Fruit fly (Drosophila melanogaster) whole organism, embryonic: ENCODE data around the gene pit.

Source experiments
- Adf1 ChIP-seq: fragments of 200-800 bp; sonication (Bioruptor generic); IDR thresholded peaks from 2 replicates; pipeline ENCODE4 v1.3.6; 2022; ENCODE audit warnings: missing biosample characterization, missing genetic modification characterization
- Antp ChIP-seq: fragments of 200-800 bp; sonication (Bioruptor generic); optimal IDR thresholded peaks from 3 replicates; lab custom pipeline; 2016; ENCODE audit warnings: missing biosample characterization, missing genetic modification characterization
- CG10959 ChIP-seq: fragments of 200-800 bp; sonication (Bioruptor generic); IDR thresholded peaks from 2 replicates; pipeline ENCODE4 v1.3.6; 2022; ENCODE audit warnings: missing biosample characterization, missing genetic modification characterization
- CG11093 ChIP-seq: fragments of 200-800 bp; sonication (Bioruptor generic); IDR thresholded peaks from 3 replicates; pipeline ENCODE4 v1.3.6; 2022; ENCODE audit warnings: missing biosample characterization, missing genetic modification characterization
- CG12391 ChIP-seq: fragments of 200-800 bp; sonication (Bioruptor generic); optimal IDR thresholded peaks from 3 replicates; lab custom pipeline; 2018; ENCODE audit warnings: missing biosample characterization, mild to moderate bottlenecking, missing genetic modification characterization, moderate library complexity
- CG13424 ChIP-seq: fragments of 200-800 bp; sonication (Bioruptor generic); optimal IDR thresholded peaks from 2 replicates; lab custom pipeline; 2019; ENCODE audit warnings: missing biosample characterization, mild to moderate bottlenecking, missing genetic modification characterization, moderate library complexity
- CG13894 ChIP-seq: fragments of 200-800 bp; sonication (Bioruptor generic); optimal IDR thresholded peaks from 3 replicates; lab custom pipeline; 2018; ENCODE audit warnings: missing biosample characterization, mild to moderate bottlenecking, missing genetic modification characterization, moderate library complexity
- CG14441 ChIP-seq: fragments of 200-800 bp; sonication (Bioruptor generic); IDR thresholded peaks from 2 replicates; pipeline ENCODE4 v1.3.6; 2022; ENCODE audit warnings: missing biosample characterization, missing genetic modification characterization
- CG14667 ChIP-seq: fragments of 200-800 bp; sonication (Bioruptor generic); IDR thresholded peaks from 2 replicates; pipeline ENCODE4 v1.3.6; 2022; ENCODE audit warnings: missing biosample characterization, missing genetic modification characterization
- CG16815 ChIP-seq: fragments of 200-800 bp; sonication (Bioruptor generic); optimal IDR thresholded peaks from 3 replicates; lab custom pipeline; 2017; ENCODE audit warnings: missing biosample characterization, mild to moderate bottlenecking, missing genetic modification characterization
- CG17802 ChIP-seq: fragments of 200-800 bp; sonication (Bioruptor generic); optimal IDR thresholded peaks from 2 replicates; lab custom pipeline; 2018; ENCODE audit warnings: missing biosample characterization, mild to moderate bottlenecking, missing genetic modification characterization, moderate library complexity
- CG18011 ChIP-seq: fragments of 200-800 bp; sonication (Bioruptor generic); optimal IDR thresholded peaks from 2 replicates; lab custom pipeline; 2017; ENCODE audit warnings: missing biosample characterization, missing genetic modification characterization, mild to moderate bottlenecking, moderate library complexity, missing genotype
- CG1832 ChIP-seq: fragments of 200-800 bp; sonication (Bioruptor generic); optimal IDR thresholded peaks from 2 replicates; lab custom pipeline; 2017; ENCODE audit warnings: missing biosample characterization, mild to moderate bottlenecking, missing genetic modification characterization, inconsistent platforms
- CG18476 ChIP-seq: fragments of 200-800 bp; sonication (Bioruptor generic); optimal IDR thresholded peaks from 2 replicates; lab custom pipeline; 2016; ENCODE audit warnings: missing biosample characterization, mild to moderate bottlenecking, missing genetic modification characterization
- CG2120 ChIP-seq: fragments of 200-800 bp; sonication (Bioruptor generic); optimal IDR thresholded peaks from 3 replicates; lab custom pipeline; 2016; ENCODE audit warnings: missing biosample characterization, missing genetic modification characterization
- CG3163 ChIP-seq: fragments of 200-800 bp; sonication (Bioruptor generic); optimal IDR thresholded peaks from 3 replicates; lab custom pipeline; 2016; ENCODE audit warnings: missing biosample characterization, missing genetic modification characterization
- CG32532 ChIP-seq: fragments of 200-800 bp; sonication (Bioruptor generic); IDR thresholded peaks from 2 replicates; pipeline ENCODE4 v1.3.6; 2022; ENCODE audit warnings: missing biosample characterization, missing genetic modification characterization
- CG3407 ChIP-seq: fragments of 200-800 bp; sonication (Bioruptor generic); optimal IDR thresholded peaks from 2 replicates; lab custom pipeline; 2018; ENCODE audit warnings: missing biosample characterization, mild to moderate bottlenecking, missing genetic modification characterization
- CG43689 ChIP-seq: fragments of 200-800 bp; sonication (Bioruptor generic); IDR thresholded peaks from 2 replicates; pipeline ENCODE4 v1.3.6; 2022; ENCODE audit warnings: missing biosample characterization, missing genetic modification characterization
- CG7786 ChIP-seq: fragments of 200-800 bp; sonication (Bioruptor generic); optimal IDR thresholded peaks from 2 replicates; lab custom pipeline; 2016; ENCODE audit warnings: missing biosample characterization, missing genetic modification characterization
- CG7963 ChIP-seq: fragments of 200-800 bp; sonication (Bioruptor generic); IDR thresholded peaks from 3 replicates; pipeline ENCODE4 v1.3.6; 2022; ENCODE audit warnings: missing biosample characterization, missing genetic modification characterization; ENCODE audit not compliant: partially characterized antibody
- CG8944 ChIP-seq: fragments of 200-800 bp; sonication (Bioruptor generic); optimal IDR thresholded peaks from 3 replicates; lab custom pipeline; 2016; ENCODE audit warnings: missing biosample characterization, missing genetic modification characterization
- CkIIα-i1 ChIP-seq: fragments of 200-800 bp; sonication (Bioruptor generic); IDR thresholded peaks from 2 replicates; pipeline ENCODE4 v1.3.6; 2022; ENCODE audit warnings: missing biosample characterization, missing genetic modification characterization
- Dref ChIP-seq: fragments of 200-800 bp; sonication (Bioruptor generic); IDR thresholded peaks from 2 replicates; pipeline ENCODE4 v1.3.6; 2022; ENCODE audit warnings: missing biosample characterization, missing genetic modification characterization
- ERR ChIP-seq: fragments of 200-800 bp; sonication (Bioruptor generic); optimal IDR thresholded peaks from 2 replicates; lab custom pipeline; 2016; ENCODE audit warnings: missing biosample characterization, missing genetic modification characterization
- GATAe ChIP-seq: fragments of 200-800 bp; sonication (Bioruptor generic); conservative IDR thresholded peaks from 2 replicates; pipeline ENCODE4 v1.3.6; 2022; ENCODE audit warnings: missing biosample characterization, missing genetic modification characterization
- H15 ChIP-seq: fragments of 200-800 bp; sonication (Bioruptor generic); IDR thresholded peaks from 3 replicates; pipeline ENCODE4 v1.3.6; 2022; ENCODE audit warnings: missing biosample characterization, missing genetic modification characterization
- Hand ChIP-seq: fragments of 200-800 bp; sonication (Bioruptor generic); optimal IDR thresholded peaks from 2 replicates; lab custom pipeline; 2017; ENCODE audit warnings: mild to moderate bottlenecking, missing biosample characterization, missing genetic modification reagents, missing genetic modification characterization
- Hmx ChIP-seq: fragments of 200-800 bp; sonication (Bioruptor generic); optimal IDR thresholded peaks from 2 replicates; lab custom pipeline; 2016; ENCODE audit warnings: missing biosample characterization, missing genetic modification characterization
- Lim3 ChIP-seq: fragments of 200-800 bp; sonication (Bioruptor generic); IDR thresholded peaks from 2 replicates; pipeline ENCODE4 v1.3.6; 2022; ENCODE audit warnings: missing biosample characterization, missing genetic modification characterization
- MBD-R2 ChIP-seq: fragments of 200-800 bp; sonication (Bioruptor generic); IDR thresholded peaks from 2 replicates; pipeline ENCODE4 v1.3.6; 2022; ENCODE audit warnings: missing biosample characterization, missing genetic modification characterization
- MESR4 ChIP-seq: fragments of 200-800 bp; sonication (Bioruptor generic); optimal IDR thresholded peaks from 2 replicates; lab custom pipeline; 2018; ENCODE audit warnings: missing biosample characterization, mild to moderate bottlenecking, missing genetic modification characterization, moderate library complexity
- Sin3A ChIP-seq: fragments of >200 bp; optimal IDR thresholded peaks from 2 replicates; lab custom pipeline; 2018
- Tbp ChIP-seq: fragments of >200 bp; optimal IDR thresholded peaks from 2 replicates; lab custom pipeline; 2018; ENCODE audit warnings: missing biosample characterization, missing genetic modification characterization
- Xbp1 ChIP-seq: fragments of 200-800 bp; sonication (Bioruptor generic); optimal IDR thresholded peaks from 3 replicates; lab custom pipeline; 2016; ENCODE audit warnings: missing biosample characterization, mild to moderate bottlenecking, missing genetic modification characterization
- az2 ChIP-seq: fragments of 200-800 bp; sonication (Bioruptor generic); optimal IDR thresholded peaks from 3 replicates; lab custom pipeline; 2016; ENCODE audit warnings: missing biosample characterization, missing genetic modification characterization
- bab2 ChIP-seq: fragments of 200-800 bp; sonication (Bioruptor generic); optimal IDR thresholded peaks from 2 replicates; lab custom pipeline; 2016; ENCODE audit warnings: missing biosample characterization, missing genetic modification characterization
- dm ChIP-seq: fragments of 200-800 bp; sonication (Bioruptor generic); optimal IDR thresholded peaks from 3 replicates; lab custom pipeline; 2016; ENCODE audit warnings: missing biosample characterization, missing genetic modification characterization
- emc ChIP-seq: fragments of 200-800 bp; sonication (Bioruptor generic); optimal IDR thresholded peaks from 2 replicates; lab custom pipeline; 2016; ENCODE audit warnings: missing biosample characterization, missing genetic modification characterization
- ham ChIP-seq: fragments of 200-800 bp; sonication (Bioruptor generic); IDR thresholded peaks from 2 replicates; pipeline ENCODE4 v1.3.6; 2022; ENCODE audit warnings: missing biosample characterization, missing genetic modification characterization
- inv ChIP-seq: fragments of 200-800 bp; sonication (Bioruptor generic); IDR thresholded peaks from 2 replicates; pipeline ENCODE4 v1.3.6; 2022; ENCODE audit warnings: missing biosample characterization, missing genetic modification characterization; ENCODE audit not compliant: partially characterized antibody
- lov ChIP-seq, 2 experiments: fragments of 200-800 bp in 1 of 2; fragments of >200 bp in 1 of 2; sonication (Bioruptor generic) in 1 of 2; IDR thresholded peaks in 1 of 2; optimal IDR thresholded peaks in 1 of 2; 2 replicates in 1 of 2; 3 replicates in 1 of 2; pipeline versions ENCODE4 v1.3.6 to Lab custom; 2017 to 2022; ENCODE audit warnings: missing biosample characterization in 1 of 2, missing genetic modification characterization in 1 of 2
- mirr ChIP-seq: fragments of 200-800 bp; sonication (Bioruptor generic); optimal IDR thresholded peaks from 3 replicates; lab custom pipeline; 2018; ENCODE audit warnings: missing biosample characterization, mild to moderate bottlenecking, missing genetic modification characterization
- pan ChIP-seq, 4 experiments: fragments of >200 bp in 3 of 4; fragments of 200-800 bp in 1 of 4; sonication (Bioruptor generic) in 1 of 4; optimal IDR thresholded peaks in 3 of 4; IDR thresholded peaks in 1 of 4; 2 replicates each; pipeline versions ENCODE4 v1.3.6 to Lab custom; 2017 to 2022; ENCODE audit warnings: missing biosample characterization in 2 of 4, missing genetic modification characterization in 2 of 4, mixed read lengths in 1 of 4
- pita ChIP-seq: fragments of 200-800 bp; sonication (Bioruptor generic); optimal IDR thresholded peaks from 2 replicates; lab custom pipeline; 2017; ENCODE audit warnings: missing biosample characterization, mild to moderate bottlenecking, missing genetic modification characterization
- row ChIP-seq: fragments of 200-800 bp; sonication (Bioruptor generic); IDR thresholded peaks from 3 replicates; pipeline ENCODE4 v1.3.6; 2022; ENCODE audit warnings: missing biosample characterization, missing genetic modification characterization
- run ChIP-seq: fragments of 200-800 bp; sonication (Bioruptor generic); optimal IDR thresholded peaks from 3 replicates; lab custom pipeline; 2018; ENCODE audit warnings: missing biosample characterization, mild to moderate bottlenecking, missing genetic modification characterization
- sens ChIP-seq: fragments of 200-800 bp; sonication (Bioruptor generic); peaks from one replicate; lab custom pipeline; 2016; ENCODE audit warnings: missing biosample characterization, missing genetic modification characterization
- ssp ChIP-seq: fragments of 200-800 bp; sonication (Bioruptor generic); IDR thresholded peaks from 2 replicates; pipeline ENCODE4 v1.3.6; 2022; ENCODE audit warnings: missing biosample characterization, missing genetic modification characterization
- tup ChIP-seq: fragments of 200-800 bp; sonication (Bioruptor generic); optimal IDR thresholded peaks from 2 replicates; lab custom pipeline; 2016; ENCODE audit warnings: missing biosample characterization, mild to moderate bottlenecking, missing genetic modification characterization, moderate library complexity
- usp ChIP-seq: fragments of >200 bp; optimal IDR thresholded peaks from 2 replicates; lab custom pipeline; 2017; ENCODE audit warnings: missing biosample characterization, missing genetic modification characterization

pit gene

DNA sequence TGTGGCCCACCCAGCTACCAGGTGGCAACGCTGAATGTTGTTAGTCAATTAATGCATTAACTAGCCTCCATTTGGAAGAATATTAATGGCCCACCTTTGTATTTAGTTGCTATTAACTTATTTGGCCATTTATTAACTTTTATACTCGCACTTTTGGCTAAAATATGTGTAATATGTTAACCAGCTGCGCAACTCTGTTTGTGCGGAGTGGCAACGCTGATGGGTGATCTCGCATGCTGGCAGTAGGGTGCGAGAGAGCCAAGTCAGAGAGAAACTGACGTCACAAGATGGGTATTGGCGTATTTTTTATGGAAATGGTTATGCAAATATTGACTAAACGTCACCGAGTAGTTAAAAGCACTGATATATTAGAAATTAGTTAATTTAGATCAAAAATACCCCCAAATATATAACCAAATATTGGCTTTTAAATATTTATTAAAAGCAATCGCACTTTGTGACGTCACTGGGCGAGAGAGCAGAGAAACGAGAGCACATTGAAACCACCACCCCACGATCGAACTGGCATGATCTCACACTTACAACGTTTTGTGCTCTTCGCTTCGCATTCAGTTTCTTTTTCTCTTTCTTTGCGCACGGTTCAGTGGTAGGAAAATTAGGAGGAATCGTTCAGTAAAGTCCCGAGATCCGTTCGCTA lies 7.7 kb downstream of the pit start, which contains the start of gene how (continued):
- TF ChIP-seq bab2 (GFP tag; lab: Kevin White, UChicago) (no peak), CG1832 (no peak), Xbp1 (GFP tag; lab: Kevin White, UChicago) (peak; percentile 27), pan (optimal IDR thresholded peaks at IDR 0.05; lab: Kevin White, UChicago) (no peak), pan (GFP tag; optimal IDR thresholded peaks at IDR 0.05 in 1 of 2, IDR thresholded peaks at IDR 0.05 in 1 of 2) (no peak), CG14441 (GFP tag; lab: Robert Waterston, UW) (no peak), run (tag; lab: Kevin White, UChicago) (no peak), az2 (GFP tag; lab: Kevin White, UChicago) (peak; percentile 12), ERR (GFP tag; lab: Kevin White, UChicago) (no peak), sens (GFP tag; lab: Kevin White, UChicago) (peak; percentile 83), H15 (0 out of 3 replicates have a peak, but pooled peaks have one; percentile 26), MBD-R2 (GFP tag; lab: Robert Waterston, UW) (peak; percentile 57), pita (GFP tag; lab: Kevin White, UChicago) (no peak), CG12391 (no peak), CG18476 (no peak), Antp (GFP tag; lab: Kevin White, UChicago) (peak; percentile 23), tup (GFP tag; lab: Kevin White, UChicago) (peak; percentile 2), CG8944 (peak; percentile 11), CkIIα-i1 (GFP tag; lab: Robert Waterston, UW) (no peak), CG10959 (no peak), CG18011 (GFP tag; lab: Kevin White, UChicago) (no peak), CG16815 (GFP tag; lab: Kevin White, UChicago) (no peak), Tbp (GFP tag; lab: Kevin White, UChicago) (no peak), Sin3A (lab: Kevin White, UChicago) (peak; percentile 90), ssp (GFP tag; lab: Robert Waterston, UW) (no peak), dm (GFP tag; lab: Kevin White, UChicago) (no peak), mirr (GFP tag; lab: Kevin White, UChicago) (no peak), Hmx (GFP tag; lab: Kevin White, UChicago) (no peak), CG2120 (GFP tag; lab: Kevin White, UChicago) (peak; percentile 26), MESR4 (GFP tag; lab: Kevin White, UChicago) (no peak), lov (optimal IDR thresholded peaks at IDR 0.05; lab: Kevin White, UChicago) (no peak), lov (GFP tag; IDR thresholded peaks at IDR 0.05; lab: Robert Waterston, UW) (no peak), Hand (peak; percentile 24), CG17802 (tag; lab: Kevin White, UChicago) (no peak), usp (no peak), CG13894 (tag; lab: Kevin White, UChicago) (peak; percentile 33), CG13424 (peak; percentile 8), CG7963 (GFP tag; lab: Robert Waterston, UW) (no peak), CG7786 (GFP tag; lab: Kevin White, UChicago) (no peak), row (GFP tag; lab: Robert Waterston, UW) (peak; percentile 96), ham (GFP tag; lab: Robert Waterston, UW) (no peak), CG3163 (GFP tag; lab: Kevin White, UChicago) (peak; percentile 91), emc (GFP tag; lab: Kevin White, UChicago) (no peak), CG11093 (no peak), Lim3 (GFP tag; lab: Robert Waterston, UW) (no peak), Adf1 (GFP tag; lab: Robert Waterston, UW) (no peak), inv (GFP tag; lab: Robert Waterston, UW) (no peak), GATAe (no peak), CG14667 (GFP tag; lab: Robert Waterston, UW) (no peak), CG43689 (GFP tag; lab: Robert Waterston, UW) (no peak), CG32532 (GFP tag; lab: Robert Waterston, UW) (0 out of 2 replicates have a peak, but pooled peaks have one; percentile 5), Dref (no peak), CG3407 (GFP tag; lab: Kevin White, UChicago) (no peak)
